Worm (Caenorhabditis elegans) whole organism, young adult: ENCODE data around the gene fbxb-38.

ENCODE experiments used
- F23B12.7 ChIP-seq: sonication (generic microtip); optimal IDR thresholded peaks from 2 replicates; lab custom pipeline; 2017; ENCODE audit warnings: missing genetic modification characterization, mild to moderate bottlenecking, missing compliant biosample characterization, antibody characterized with exemption, moderate library complexity; ENCODE audit not compliant: insufficient read depth
- F39B2.1 ChIP-seq: fragments of 200-800 bp; sonication (Bioruptor generic); IDR thresholded peaks from 2 replicates; pipeline ENCODE4 v1.3.6; 2022; ENCODE audit warnings: missing genetic modification reagents, missing genetic modification characterization, missing compliant biosample characterization
- F55B11.4 ChIP-seq: sonication (generic microtip); optimal IDR thresholded peaks from 2 replicates; lab custom pipeline; 2016; ENCODE audit warnings: missing compliant biosample characterization, missing genetic modification characterization, borderline replicate concordance; ENCODE audit not compliant: insufficient read depth
- attf-6 ChIP-seq: fragments of 200-800 bp; sonication (Bioruptor generic); IDR thresholded peaks from 2 replicates; pipeline ENCODE4 v1.3.6; 2022; ENCODE audit warnings: missing genetic modification reagents, missing genetic modification characterization, missing compliant biosample characterization
- gei-17 ChIP-seq: fragments of 200-800 bp; sonication (Bioruptor generic); optimal IDR thresholded peaks from 2 replicates; lab custom pipeline; 2018; ENCODE audit warnings: mild to moderate bottlenecking, missing genetic modification characterization, missing compliant biosample characterization
- snpc-4 ChIP-seq, 5 experiments: fragments of 150-350 bp in 1 of 5; sonication (generic microtip) in 4 of 5; optimal IDR thresholded peaks; 2 replicates each; lab custom pipeline; 2014 to 2018; ENCODE audit warnings: missing genetic modification characterization in 5 of 5, missing biosample characterization in 3 of 5, antibody characterized with exemption in 2 of 5, mild to moderate bottlenecking in 2 of 5, missing compliant biosample characterization in 2 of 5, missing genotype in 2 of 5, moderate library complexity in 2 of 5, missing genetic modification reagents in 1 of 5
- ztf-22 ChIP-seq: fragments of 200-800 bp; sonication (Bioruptor generic); optimal IDR thresholded peaks from 2 replicates; lab custom pipeline; 2018; ENCODE audit warnings: mild to moderate bottlenecking, missing genetic modification characterization, moderate library complexity, missing compliant biosample characterization

DNA sequence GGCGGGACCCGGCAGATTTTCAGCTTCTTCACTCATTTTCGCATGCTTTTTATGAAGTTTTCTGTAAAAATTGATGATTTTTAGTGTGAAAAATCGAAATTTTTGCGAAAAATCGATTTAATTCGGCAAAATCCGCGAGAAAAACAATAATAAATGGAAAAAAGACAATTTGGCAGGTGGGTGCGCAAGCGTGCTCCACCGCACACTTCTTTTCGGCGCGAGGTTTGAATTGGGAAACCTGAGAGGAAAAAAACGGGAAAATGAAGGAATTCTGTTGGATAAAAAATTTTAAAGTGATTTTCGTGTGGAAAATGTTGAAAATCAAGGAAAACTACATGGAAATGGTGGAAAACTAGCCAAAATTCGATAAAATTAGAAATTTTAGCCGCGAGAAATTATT is 35.5 kb upstream of the fbxb-38 start, which contains the start of gene Y59C2A.2:
- no peak for TF ChIP-seq attf-6 (GFP tag; lab: Robert Waterston, UW)
- TF ChIP-seq gei-17 (GFP tag; lab: Kevin White, UChicago), result no peak
- no peak for TF ChIP-seq F39B2.1 (GFP tag; lab: Robert Waterston, UW)
- TF ChIP-seq ztf-22 (GFP tag; lab: Kevin White, UChicago), result no peak
- no peak for TF ChIP-seq F55B11.4
- no peak for TF ChIP-seq snpc-4 (GFP tag; optimal IDR thresholded peaks at IDR 0.05; lab: Kevin White, UChicago)
- no peak for TF ChIP-seq snpc-4 (tag; optimal IDR thresholded peaks at IDR 0.05; lab: Kevin White, UChicago)
- TF ChIP-seq F23B12.7 (tag; lab: Kevin White, UChicago), result peak; percentile 45
